ENCODE assay signal across 1 fruit fly cellular context in genomic region chr3L:520465-521216, dm6.
A peak's percentile ranks its signal among the peaks of the same experiment; 100 is the strongest.
TF ChIP-seq lines count a peak whose summit lies in the region.

No protein-coding gene starts in this region.

TF ChIP-seq in whole organism, prepupa, 60 proteins besides CTCF, POLR2A, EP300 and RAD21 (continued from another document):
- TF ChIP-seq Ets21C (GFP tag; optimal IDR thresholded peaks at IDR 0.05; lab: Kevin White, UChicago) (no peak), dac (GFP tag; optimal IDR thresholded peaks at IDR 0.05; lab: Kevin White, UChicago) (no peak), CG10669 (GFP tag; optimal IDR thresholded peaks at IDR 0.05; lab: Kevin White, UChicago) (no peak), cyc (GFP tag; optimal IDR thresholded peaks at IDR 0.05; lab: Kevin White, UChicago) (no peak), fd85E (GFP tag; optimal IDR thresholded peaks at IDR 0.05; lab: Kevin White, UChicago) (no peak), vri (GFP tag; optimal IDR thresholded peaks at IDR 0.05; lab: Kevin White, UChicago) (no peak), Blimp-1 (GFP tag; optimal IDR thresholded peaks at IDR 0.05; lab: Kevin White, UChicago) (no peak), pdm3 (GFP tag; optimal IDR thresholded peaks at IDR 0.05; lab: Kevin White, UChicago) (peak; percentile 10), CG7368 (GFP tag; optimal IDR thresholded peaks at IDR 0.05; lab: Kevin White, UChicago) (no peak), Sox15 (GFP tag; optimal IDR thresholded peaks at IDR 0.05; lab: Kevin White, UChicago) (no peak), achi (GFP tag; optimal IDR thresholded peaks at IDR 0.05; lab: Kevin White, UChicago) (no peak), Met (GFP tag; optimal IDR thresholded peaks at IDR 0.05; lab: Kevin White, UChicago) (no peak), Sox14 (GFP tag; optimal IDR thresholded peaks at IDR 0.05; lab: Kevin White, UChicago) (no peak), Hr39 (GFP tag; optimal IDR thresholded peaks at IDR 0.05; lab: Kevin White, UChicago) (peak; percentile 25), CG15336 (GFP tag; IDR thresholded peaks at IDR 0.05; lab: Robert Waterston, UW) (no peak), CG11762 (GFP tag; optimal IDR thresholded peaks at IDR 0.05; lab: Kevin White, UChicago; ENCODE audit: insufficient read depth) (no peak), CG8632 (GFP tag; optimal IDR thresholded peaks at IDR 0.05; lab: Kevin White, UChicago) (no peak), salr (GFP tag; optimal IDR thresholded peaks at IDR 0.05; lab: Kevin White, UChicago) (no peak), Smox (GFP tag; optimal IDR thresholded peaks at IDR 0.05; lab: Kevin White, UChicago) (no peak), OdsH (GFP tag; optimal IDR thresholded peaks at IDR 0.05; lab: Kevin White, UChicago) (peak; percentile 3), spab (GFP tag; optimal IDR thresholded peaks at IDR 0.05; lab: Kevin White, UChicago) (no peak), acj6 (GFP tag; optimal IDR thresholded peaks at IDR 0.05; lab: Kevin White, UChicago) (no peak), CG6276 (GFP tag; optimal IDR thresholded peaks at IDR 0.05; lab: Kevin White, UChicago) (no peak), CG32006 (GFP tag; optimal IDR thresholded peaks at IDR 0.05; lab: Kevin White, UChicago) (peak; percentile 32), Ets96B (tag; optimal IDR thresholded peaks at IDR 0.05; lab: Kevin White, UChicago) (no peak), CG34406 (GFP tag; optimal IDR thresholded peaks at IDR 0.05; lab: Kevin White, UChicago) (no peak), CG6854 (GFP tag; optimal IDR thresholded peaks at IDR 0.05; lab: Kevin White, UChicago) (no peak), CG8119 (GFP tag; IDR thresholded peaks at IDR 0.05; lab: Robert Waterston, UW) (no peak), net (GFP tag; optimal IDR thresholded peaks at IDR 0.05; lab: Kevin White, UChicago) (no peak), CG10631 (GFP tag; optimal IDR thresholded peaks at IDR 0.05; lab: Kevin White, UChicago) (no peak), CG3032 (tag; optimal IDR thresholded peaks at IDR 0.05; lab: Kevin White, UChicago) (no peak), Eip93F (GFP tag; optimal IDR thresholded peaks at IDR 0.05; lab: Kevin White, UChicago) (no peak), esn (GFP tag; optimal IDR thresholded peaks at IDR 0.05; lab: Kevin White, UChicago) (peak; percentile 31)
